Fruit fly (Drosophila melanogaster) whole organism, embryonic: ENCODE results near the gene CG2224.
A peak's percentile ranks its signal among the peaks of the same experiment; 100 is the strongest.

ENCODE experiments used
- Asciz ChIP-seq: fragments of 200-800 bp; sonication (Bioruptor generic); optimal IDR thresholded peaks from 2 replicates; lab custom pipeline; 2017; ENCODE audit warnings: missing biosample characterization, mild to moderate bottlenecking, missing genetic modification characterization, missing genetic modification reagents
- Atf3 ChIP-seq: fragments of 200-800 bp; sonication (Bioruptor generic); optimal IDR thresholded peaks from 3 replicates; lab custom pipeline; 2016; ENCODE audit warnings: missing biosample characterization, missing genetic modification characterization
- Atf6 ChIP-seq: fragments of 200-800 bp; sonication (Bioruptor generic); IDR thresholded peaks from 2 replicates; pipeline ENCODE4 v1.3.6; 2022; ENCODE audit warnings: missing biosample characterization, missing genetic modification characterization
- B-H1 ChIP-seq: fragments of 200-800 bp; sonication (Bioruptor generic); IDR thresholded peaks from 3 replicates; pipeline ENCODE4 v1.3.6; 2022; ENCODE audit warnings: missing biosample characterization, missing genetic modification characterization
- B-H2 ChIP-seq: fragments of 200-800 bp; sonication (Bioruptor generic); optimal IDR thresholded peaks from 2 replicates; lab custom pipeline; 2018; ENCODE audit warnings: missing biosample characterization, mild to moderate bottlenecking, missing genetic modification characterization
- C15 ChIP-seq: fragments of 200-800 bp; sonication (Bioruptor generic); IDR thresholded peaks from 3 replicates; pipeline ENCODE4 v1.3.6; 2022; ENCODE audit warnings: missing biosample characterization, missing genetic modification characterization
- CG10147 ChIP-seq: fragments of 200-800 bp; sonication (Bioruptor generic); optimal IDR thresholded peaks from 2 replicates; lab custom pipeline; 2019; ENCODE audit warnings: missing biosample characterization, mild to moderate bottlenecking, missing genetic modification characterization, moderate library complexity
- CG1024 ChIP-seq: fragments of 200-800 bp; sonication (Bioruptor generic); IDR thresholded peaks from 2 replicates; pipeline ENCODE4 v1.3.6; 2022; ENCODE audit warnings: missing biosample characterization, missing genetic modification characterization
- CG11695 ChIP-seq: fragments of 200-800 bp; sonication (Bioruptor generic); IDR thresholded peaks from 3 replicates; pipeline ENCODE4 v1.3.6; 2022; ENCODE audit warnings: missing biosample characterization, missing genetic modification characterization
- CG14014 ChIP-seq: fragments of 200-800 bp; sonication (Bioruptor generic); IDR thresholded peaks from 2 replicates; pipeline ENCODE4 v1.3.6; 2022; ENCODE audit warnings: missing biosample characterization, missing genetic modification characterization
- CG1529 ChIP-seq: fragments of 200-800 bp; sonication (Bioruptor generic); optimal IDR thresholded peaks from 3 replicates; lab custom pipeline; 2018; ENCODE audit warnings: missing biosample characterization, missing genetic modification characterization
- CG1647 ChIP-seq: fragments of 200-800 bp; sonication (Bioruptor generic); optimal IDR thresholded peaks from 3 replicates; lab custom pipeline; 2016; ENCODE audit warnings: missing biosample characterization, missing genetic modification characterization
- CG18599 ChIP-seq: fragments of 200-800 bp; sonication (Bioruptor generic); optimal IDR thresholded peaks from 3 replicates; lab custom pipeline; 2017; ENCODE audit warnings: missing biosample characterization, missing genetic modification characterization, mild to moderate bottlenecking, moderate library complexity, missing genetic modification reagents
- CG3065 ChIP-seq: fragments of 200-800 bp; sonication (Bioruptor generic); optimal IDR thresholded peaks from 2 replicates; lab custom pipeline; 2016; ENCODE audit warnings: missing biosample characterization, missing genetic modification characterization
- CG3281 ChIP-seq: fragments of 200-800 bp; sonication (Bioruptor generic); optimal IDR thresholded peaks from 3 replicates; lab custom pipeline; 2017; ENCODE audit warnings: missing biosample characterization, mild to moderate bottlenecking, missing genetic modification characterization
- CG7357 ChIP-seq: fragments of 200-800 bp; sonication (Bioruptor generic); IDR thresholded peaks from 3 replicates; pipeline ENCODE4 v1.3.6; 2022; ENCODE audit warnings: missing biosample characterization, missing genetic modification characterization
- CG8359 ChIP-seq: fragments of 200-800 bp; sonication (Bioruptor generic); optimal IDR thresholded peaks from 2 replicates; lab custom pipeline; 2017; ENCODE audit warnings: missing biosample characterization, mild to moderate bottlenecking, missing genetic modification characterization, borderline replicate concordance
- CG9727 ChIP-seq: fragments of 200-800 bp; sonication (Bioruptor generic); optimal IDR thresholded peaks from 3 replicates; lab custom pipeline; 2017; ENCODE audit warnings: missing biosample characterization, mild to moderate bottlenecking, missing genetic modification characterization
- CTCF ChIP-seq: fragments of 200-800 bp; sonication (Bioruptor generic); optimal IDR thresholded peaks from 2 replicates; lab custom pipeline; 2017; ENCODE audit warnings: missing biosample characterization, mild to moderate bottlenecking, missing genetic modification characterization, moderate library complexity
- Chrac-16 ChIP-seq: fragments of 200-800 bp; sonication (Bioruptor generic); optimal IDR thresholded peaks from 3 replicates; lab custom pipeline; 2016; ENCODE audit warnings: missing biosample characterization, missing genetic modification characterization
- D19A ChIP-seq: fragments of 200-800 bp; optimal IDR thresholded peaks from 3 replicates; lab custom pipeline; 2019; ENCODE audit warnings: missing biosample characterization, mild to moderate bottlenecking, missing genetic modification characterization, moderate library complexity
- D19B ChIP-seq: fragments of 200-800 bp; sonication (Bioruptor generic); optimal IDR thresholded peaks from 2 replicates; lab custom pipeline; 2017; ENCODE audit warnings: missing biosample characterization, mild to moderate bottlenecking, missing genetic modification characterization
- ERR ChIP-seq: fragments of 200-800 bp; sonication (Bioruptor generic); optimal IDR thresholded peaks from 2 replicates; lab custom pipeline; 2016; ENCODE audit warnings: missing biosample characterization, missing genetic modification characterization
- HHEX ChIP-seq: fragments of 200-800 bp; sonication (Bioruptor generic); optimal IDR thresholded peaks from 3 replicates; lab custom pipeline; 2017; ENCODE audit warnings: missing biosample characterization, mild to moderate bottlenecking, missing genetic modification characterization, missing genetic modification reagents
- MESR4 ChIP-seq: fragments of 200-800 bp; sonication (Bioruptor generic); optimal IDR thresholded peaks from 2 replicates; lab custom pipeline; 2018; ENCODE audit warnings: missing biosample characterization, mild to moderate bottlenecking, missing genetic modification characterization, moderate library complexity
- Ptx1 ChIP-seq: fragments of 200-800 bp; sonication (Bioruptor generic); IDR thresholded peaks from 2 replicates; pipeline ENCODE4 v1.3.6; 2022; ENCODE audit warnings: missing biosample characterization, missing genetic modification characterization
- Ssrp ChIP-seq: fragments of 200-800 bp; sonication (Bioruptor generic); optimal IDR thresholded peaks from 2 replicates; lab custom pipeline; 2018; ENCODE audit warnings: missing biosample characterization, mild to moderate bottlenecking, missing genetic modification characterization, moderate library complexity
- Xbp1 ChIP-seq: fragments of 200-800 bp; sonication (Bioruptor generic); optimal IDR thresholded peaks from 3 replicates; lab custom pipeline; 2016; ENCODE audit warnings: missing biosample characterization, mild to moderate bottlenecking, missing genetic modification characterization
- ap ChIP-seq: fragments of 200-800 bp; sonication (Bioruptor generic); IDR thresholded peaks from 2 replicates; pipeline ENCODE4 v1.3.6; 2022; ENCODE audit warnings: missing biosample characterization, missing genetic modification characterization
- bcd ChIP-seq: fragments of 200-800 bp; sonication (Bioruptor generic); optimal IDR thresholded peaks from 2 replicates; lab custom pipeline; 2017; ENCODE audit warnings: missing biosample characterization, mild to moderate bottlenecking, missing genetic modification characterization
- chif ChIP-seq, 2 experiments: fragments of 200-800 bp; sonication (Bioruptor generic); optimal IDR thresholded peaks; 3 replicates each; lab custom pipeline; 2016; ENCODE audit warnings: missing biosample characterization in 2 of 2, missing genetic modification characterization in 2 of 2
- chn ChIP-seq: fragments of 200-800 bp; sonication (Bioruptor generic); optimal IDR thresholded peaks from 2 replicates; lab custom pipeline; 2016; ENCODE audit warnings: missing biosample characterization, missing genetic modification characterization
- crol ChIP-seq: fragments of 200-800 bp; sonication (Bioruptor generic); IDR thresholded peaks from 2 replicates; pipeline ENCODE4 v1.3.6; 2022; ENCODE audit warnings: missing biosample characterization, missing genetic modification characterization
- dan ChIP-seq: fragments of 200-800 bp; sonication (Bioruptor generic); IDR thresholded peaks from 2 replicates; pipeline ENCODE4 v1.3.6; 2022; ENCODE audit warnings: missing biosample characterization, missing genetic modification characterization
- disco-r ChIP-seq: fragments of 200-800 bp; sonication (Bioruptor generic); optimal IDR thresholded peaks from 2 replicates; lab custom pipeline; 2016; ENCODE audit warnings: missing biosample characterization, missing genetic modification characterization
- exex ChIP-seq: fragments of 200-800 bp; sonication (Bioruptor generic); optimal IDR thresholded peaks from 4 replicates; lab custom pipeline; 2018; ENCODE audit warnings: missing biosample characterization, mild to moderate bottlenecking, missing genetic modification characterization, moderate library complexity
- fd3F ChIP-seq: fragments of 200-800 bp; sonication (Bioruptor generic); optimal IDR thresholded peaks from 2 replicates; lab custom pipeline; 2018; ENCODE audit warnings: missing biosample characterization, mild to moderate bottlenecking, missing genetic modification characterization, moderate library complexity
- gsb-n ChIP-seq: fragments of 200-800 bp; sonication (Bioruptor generic); optimal IDR thresholded peaks from 3 replicates; lab custom pipeline; 2018; ENCODE audit warnings: missing biosample characterization, mild to moderate bottlenecking, missing genetic modification characterization
- inv ChIP-seq: fragments of 200-800 bp; sonication (Bioruptor generic); IDR thresholded peaks from 2 replicates; pipeline ENCODE4 v1.3.6; 2022; ENCODE audit warnings: missing biosample characterization, missing genetic modification characterization; ENCODE audit not compliant: partially characterized antibody
- jumu ChIP-seq: fragments of 200-800 bp; sonication (Bioruptor generic); optimal IDR thresholded peaks from 3 replicates; lab custom pipeline; 2016; ENCODE audit warnings: missing biosample characterization, missing genetic modification characterization
- kah ChIP-seq: fragments of 200-800 bp; sonication (Bioruptor generic); optimal IDR thresholded peaks from 2 replicates; lab custom pipeline; 2018; ENCODE audit warnings: missing biosample characterization, mild to moderate bottlenecking, missing genetic modification characterization
- lilli ChIP-seq: fragments of 200-800 bp; sonication (Bioruptor generic); optimal IDR thresholded peaks from 3 replicates; lab custom pipeline; 2016; ENCODE audit warnings: missing biosample characterization, missing genetic modification characterization
- mirr ChIP-seq: fragments of 200-800 bp; sonication (Bioruptor generic); optimal IDR thresholded peaks from 3 replicates; lab custom pipeline; 2018; ENCODE audit warnings: missing biosample characterization, mild to moderate bottlenecking, missing genetic modification characterization
- org-1 ChIP-seq: fragments of 200-800 bp; sonication (Bioruptor generic); optimal IDR thresholded peaks from 2 replicates; lab custom pipeline; 2017; ENCODE audit warnings: missing biosample characterization, missing genetic modification characterization
- shn ChIP-seq: fragments of 200-800 bp; sonication (Bioruptor generic); optimal IDR thresholded peaks from 3 replicates; lab custom pipeline; 2016; ENCODE audit warnings: missing biosample characterization, missing genetic modification characterization
- sima ChIP-seq: fragments of 200-800 bp; sonication (Bioruptor generic); optimal IDR thresholded peaks from 2 replicates; lab custom pipeline; 2016; ENCODE audit warnings: missing biosample characterization, missing genetic modification characterization
- ssp ChIP-seq: fragments of 200-800 bp; sonication (Bioruptor generic); IDR thresholded peaks from 2 replicates; pipeline ENCODE4 v1.3.6; 2022; ENCODE audit warnings: missing biosample characterization, missing genetic modification characterization
- stwl ChIP-seq: fragments of 200-800 bp; sonication (Bioruptor generic); optimal IDR thresholded peaks from 3 replicates; lab custom pipeline; 2018; ENCODE audit warnings: missing biosample characterization, mild to moderate bottlenecking, missing genetic modification characterization, moderate library complexity
- twi ChIP-seq: fragments of 200-800 bp; optimal IDR thresholded peaks from 2 replicates; lab custom pipeline; 2019; ENCODE audit warnings: missing biosample characterization, mild to moderate bottlenecking, missing genetic modification characterization, moderate library complexity
- unc-4 ChIP-seq: fragments of 200-800 bp; sonication (Bioruptor generic); IDR thresholded peaks from 2 replicates; pipeline ENCODE4 v1.3.6; 2022; ENCODE audit warnings: missing biosample characterization, missing genetic modification characterization; ENCODE audit not compliant: partially characterized antibody
- zf30C ChIP-seq: fragments of 200-800 bp; sonication (Bioruptor generic); optimal IDR thresholded peaks from 3 replicates; lab custom pipeline; 2018; ENCODE audit warnings: missing biosample characterization, mild to moderate bottlenecking, missing genetic modification characterization
- zfh1 ChIP-seq: fragments of 200-800 bp; sonication (Bioruptor generic); IDR thresholded peaks from 3 replicates; pipeline ENCODE4 v1.3.6; 2022; ENCODE audit warnings: missing biosample characterization, missing genetic modification characterization

The CG2224 gene

DNA sequence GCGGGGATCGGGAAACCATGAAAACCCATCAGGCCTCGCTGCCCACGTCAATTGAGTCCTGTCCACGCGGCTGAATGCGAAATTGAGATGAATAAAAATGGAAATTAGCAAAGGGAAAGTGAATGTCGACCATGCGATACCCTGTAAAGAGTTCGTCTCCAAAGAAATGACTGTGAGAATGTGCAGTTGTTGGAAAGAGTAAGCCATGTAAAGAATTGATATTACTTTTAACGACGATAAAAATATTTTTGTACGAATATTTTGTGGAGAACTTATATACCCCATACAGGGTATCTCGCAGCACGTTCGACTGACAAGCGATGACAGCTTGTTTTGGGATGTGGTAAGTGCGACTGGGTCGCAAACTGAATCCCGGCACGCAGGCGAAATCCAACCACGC is 42.1 kb upstream of the CG2224 start (continued):
- TF ChIP-seq CG14014 (GFP tag; lab: Robert Waterston, UW) (no peak), disco-r (GFP tag; lab: Kevin White, UChicago) (no peak), D19A (no peak), CG1024 (0 out of 2 replicates have a peak, but pooled peaks have one; percentile 9), Atf3 (no peak), bcd (GFP tag; lab: Kevin White, UChicago) (peak; percentile 14), shn (GFP tag; lab: Kevin White, UChicago) (no peak), sima (GFP tag; lab: Kevin White, UChicago) (no peak), Xbp1 (peak; percentile 39), CG9727 (peak; percentile 45), CG3281 (GFP tag; lab: Kevin White, UChicago) (no peak), CTCF (GFP tag; lab: Kevin White, UChicago) (no peak), org-1 (GFP tag; lab: Kevin White, UChicago) (no peak), ap (GFP tag; lab: Robert Waterston, UW) (no peak), Atf6 (GFP tag; lab: Robert Waterston, UW) (no peak), lilli (GFP tag; lab: Kevin White, UChicago) (no peak), twi (tag; lab: Kevin White, UChicago) (no peak), chif (GFP tag; optimal IDR thresholded peaks at IDR 0.05; lab: Kevin White, UChicago) (peak in 1 of 2 experiments; percentile 41), CG10147 (GFP tag; lab: Kevin White, UChicago) (no peak), ssp (GFP tag; lab: Robert Waterston, UW) (0 out of 2 replicates have a peak, but pooled peaks have one; percentile 26), zf30C (GFP tag; lab: Kevin White, UChicago) (no peak), CG7357 (GFP tag; lab: Robert Waterston, UW) (no peak), D19B (GFP tag; lab: Kevin White, UChicago) (peak; percentile 65), CG8359 (no peak), crol (GFP tag; lab: Robert Waterston, UW) (no peak), fd3F (GFP tag; lab: Kevin White, UChicago) (no peak), zfh1 (GFP tag; lab: Robert Waterston, UW) (peak; percentile 71), chn (GFP tag; lab: Kevin White, UChicago) (peak; percentile 18), exex (no peak), ERR (GFP tag; lab: Kevin White, UChicago) (no peak), CG11695 (GFP tag; lab: Robert Waterston, UW) (0 out of 3 replicates have a peak, but pooled peaks have one; percentile 49), CG1529 (no peak), Ssrp (no peak), inv (no peak), jumu (peak; percentile 11), B-H1 (GFP tag; lab: Robert Waterston, UW) (no peak), dan (GFP tag; lab: Robert Waterston, UW) (no peak), Ptx1 (GFP tag; lab: Robert Waterston, UW) (peak; percentile 55; the same call in 1 of the 2 replicates), Chrac-16 (GFP tag; lab: Kevin White, UChicago) (peak; percentile 15), C15 (no peak), gsb-n (tag; lab: Kevin White, UChicago) (no peak), stwl (no peak), B-H2 (GFP tag; lab: Kevin White, UChicago) (no peak), kah (GFP tag; lab: Kevin White, UChicago) (no peak), unc-4 (GFP tag; lab: Robert Waterston, UW) (no peak), CG3065 (GFP tag; lab: Kevin White, UChicago) (no peak), HHEX (GFP tag; lab: Kevin White, UChicago) (peak; percentile 10), MESR4 (GFP tag; lab: Kevin White, UChicago) (no peak), Asciz (no peak), mirr (no peak), CG18599 (GFP tag; lab: Kevin White, UChicago) (peak; percentile 8), CG1647 (no peak)
